Worm (Caenorhabditis elegans) whole organism, L4 larva: ENCODE measurements around the gene mab-9.

Source experiments
- T20F7.1 ChIP-seq: fragments of 200-800 bp; sonication (Bioruptor generic); optimal IDR thresholded peaks from 2 replicates; lab custom pipeline; 2018; ENCODE audit warnings: mild to moderate bottlenecking, missing genetic modification characterization, missing compliant biosample characterization
- Y75B8A.6 ChIP-seq: fragments of 200-800 bp; sonication (Bioruptor generic); IDR thresholded peaks from 2 replicates; pipeline ENCODE4 v1.3.6; 2022; ENCODE audit warnings: missing genetic modification reagents, missing genetic modification characterization, missing compliant biosample characterization
- aly-2 ChIP-seq: sonication (generic microtip); optimal IDR thresholded peaks from 2 replicates; lab custom pipeline; 2018; ENCODE audit warnings: missing biosample characterization, missing genetic modification characterization
- ceh-32 ChIP-seq: sonication (generic microtip); optimal IDR thresholded peaks from 2 replicates; lab custom pipeline; 2016; ENCODE audit warnings: mild to moderate bottlenecking, missing genetic modification characterization, missing compliant biosample characterization; ENCODE audit not compliant: poor library complexity
- ceh-44 ChIP-seq: fragments of 200-800 bp; sonication (Bioruptor generic); IDR thresholded peaks from 2 replicates; pipeline ENCODE4 v1.3.6; 2022; ENCODE audit warnings: missing genetic modification reagents, missing genetic modification characterization, missing compliant biosample characterization
- dve-1 ChIP-seq: sonication (generic microtip); optimal IDR thresholded peaks from 2 replicates; lab custom pipeline; 2017; ENCODE audit warnings: antibody characterized with exemption, mild to moderate bottlenecking, missing genetic modification characterization, missing compliant biosample characterization; ENCODE audit not compliant: insufficient read depth
- lir-3 ChIP-seq: sonication (generic microtip); optimal IDR thresholded peaks from 2 replicates; lab custom pipeline; 2016; ENCODE audit warnings: mild to moderate bottlenecking, missing genetic modification characterization, missing compliant biosample characterization
- nhr-10 ChIP-seq: fragments of 150-350 bp; optimal IDR thresholded peaks from 2 replicates; lab custom pipeline; 2014; ENCODE audit warnings: missing biosample characterization, missing genetic modification characterization
- nhr-28 ChIP-seq: fragments of 150-350 bp; optimal IDR thresholded peaks from 2 replicates; lab custom pipeline; 2014; ENCODE audit warnings: missing biosample characterization, missing genetic modification characterization
- nhr-6 ChIP-seq: fragments of 150-350 bp; optimal IDR thresholded peaks from 2 replicates; lab custom pipeline; 2014; ENCODE audit warnings: missing biosample characterization, missing genetic modification characterization
- nhr-77 ChIP-seq: fragments of 150-350 bp; optimal IDR thresholded peaks from 2 replicates; lab custom pipeline; 2014; ENCODE audit warnings: missing biosample characterization, missing genetic modification characterization
- pqm-1 ChIP-seq: sonication (generic microtip); optimal IDR thresholded peaks from 2 replicates; lab custom pipeline; 2017; ENCODE audit warnings: missing biosample characterization, missing genetic modification characterization
- unc-62 ChIP-seq, 3 experiments: fragments of 150-350 bp in 1 of 3; sonication (generic microtip); optimal IDR thresholded peaks in 2 of 3; peaks in 1 of 3; 1 replicate in 1 of 3; 2 replicates in 2 of 3; lab custom pipeline; 2014 to 2017; ENCODE audit warnings: missing biosample characterization in 3 of 3, missing genetic modification characterization in 3 of 3, missing genetic modification reagents in 3 of 3, missing genotype in 1 of 3
- ztf-11 ChIP-seq: fragments of 150-350 bp; optimal IDR thresholded peaks from 2 replicates; lab custom pipeline; 2014; ENCODE audit warnings: missing biosample characterization, missing genetic modification characterization

DNA sequence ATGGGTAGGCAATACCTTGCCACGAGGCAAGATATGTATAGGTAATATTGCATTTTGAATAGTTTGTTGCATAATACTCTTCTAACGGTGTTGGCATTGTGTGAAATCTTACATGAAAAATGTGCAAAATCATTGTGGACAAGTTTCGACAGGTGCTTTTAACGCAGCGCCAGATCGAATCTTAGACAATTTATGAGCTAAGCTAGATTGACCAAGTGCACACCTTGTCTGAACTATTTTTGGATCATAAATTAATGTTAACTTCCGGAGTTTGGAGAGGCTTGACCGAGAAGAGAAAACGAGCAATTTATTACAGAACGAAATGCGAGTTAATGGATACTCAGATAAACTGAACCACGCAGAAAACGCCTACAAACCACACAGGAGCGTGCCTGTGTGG, 6.6 kb upstream of the mab-9 start, which contains the start of gene srh-105:
- no peak for TF ChIP-seq nhr-28 (tag; lab: Kevin White, UChicago)
- TF ChIP-seq aly-2 (tag; lab: Kevin White, UChicago): no peak
- TF ChIP-seq Y75B8A.6 (GFP tag; lab: Robert Waterston, UW): no peak
- TF ChIP-seq lir-3 (tag; lab: Kevin White, UChicago): no peak
- no peak for TF ChIP-seq T20F7.1 (GFP tag; lab: Kevin White, UChicago)
- TF ChIP-seq pqm-1: no peak
- no peak for TF ChIP-seq unc-62 (GFP tag; optimal IDR thresholded peaks at IDR 0.05 in 1 of 2; lab: Kevin White, UChicago)
- TF ChIP-seq unc-62 (tag; optimal IDR thresholded peaks at IDR 0.05; lab: Kevin White, UChicago): no peak
- no peak for TF ChIP-seq nhr-6 (tag; lab: Kevin White, UChicago)
- no peak for TF ChIP-seq dve-1
- TF ChIP-seq ztf-11: no peak
- no peak for TF ChIP-seq nhr-77 (tag; lab: Kevin White, UChicago)
- no peak for TF ChIP-seq nhr-10
- TF ChIP-seq ceh-44: no peak
- TF ChIP-seq ceh-32: no peak
